Worm (Caenorhabditis elegans) whole organism, L2 larva: ENCODE data around the gene F49C5.12.
"Not testable (repeated sequence)": the region's sequence is repeated elsewhere in the genome, so short reads cannot be mapped to it uniquely, and the experiment has no call there.

Source experiments
- F13H6.1 ChIP-seq: sonication (generic microtip); optimal IDR thresholded peaks from 2 replicates; lab custom pipeline; 2016; ENCODE audit warnings: missing genetic modification characterization, missing compliant biosample characterization
- ama-1 ChIP-seq: fragments of 150-350 bp; optimal IDR thresholded peaks from 2 replicates; lab custom pipeline; 2018; ENCODE audit warnings: inconsistent platforms
- blmp-1 ChIP-seq: sonication (generic microtip); optimal IDR thresholded peaks from 2 replicates; lab custom pipeline; 2017; ENCODE audit warnings: missing genetic modification characterization, mild to moderate bottlenecking, missing compliant biosample characterization, antibody characterized with exemption, moderate library complexity; ENCODE audit not compliant: insufficient read depth
- ceh-82 ChIP-seq: fragments of 150-350 bp; optimal IDR thresholded peaks from 2 replicates; lab custom pipeline; 2014; ENCODE audit warnings: missing biosample characterization, missing genetic modification characterization
- elt-1 ChIP-seq: fragments of 150-350 bp; optimal IDR thresholded peaks from 2 replicates; lab custom pipeline; 2014; ENCODE audit warnings: missing biosample characterization, missing genetic modification characterization
- nhr-25 ChIP-seq: fragments of 150-350 bp; sonication (generic microtip); optimal IDR thresholded peaks from 3 replicates; lab custom pipeline; 2014; ENCODE audit warnings: missing biosample characterization, missing genetic modification characterization
- skn-1 ChIP-seq: sonication (generic microtip); optimal IDR thresholded peaks from 2 replicates; lab custom pipeline; 2017; ENCODE audit warnings: missing biosample characterization, missing genetic modification characterization
- ztf-1 ChIP-seq: fragments of 200-800 bp; sonication (Bioruptor generic); conservative IDR thresholded peaks from 2 replicates; pipeline ENCODE4 v1.3.6; 2022; ENCODE audit warnings: missing genetic modification characterization, missing compliant biosample characterization

DNA sequence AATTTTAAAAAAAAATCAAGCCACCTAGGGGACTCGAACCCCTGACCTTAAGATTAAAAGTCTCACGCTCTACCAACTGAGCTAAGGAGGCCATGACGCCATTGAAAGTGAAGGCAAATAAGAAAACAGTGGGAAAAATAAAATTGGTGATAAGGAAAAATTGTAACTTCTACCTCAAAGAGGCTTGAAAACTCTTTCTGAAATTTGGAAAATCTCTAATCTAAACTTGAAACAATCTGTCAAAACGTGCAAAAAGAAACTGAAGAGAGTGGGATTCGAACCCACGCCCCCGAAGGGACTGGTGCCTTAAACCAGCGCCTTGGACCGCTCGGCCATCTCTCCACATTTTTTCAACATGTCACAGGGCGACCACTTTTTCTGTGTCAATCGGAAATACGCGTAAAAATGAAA is 18.4 kb downstream of the F49C5.12 start:
- TF ChIP-seq skn-1; ztf-1 (GFP tag; lab: Robert Waterston, UW); ama-1 (lab: Kevin White, UChicago); elt-1 (tag; lab: Kevin White, UChicago); nhr-25 (tag; lab: Kevin White, UChicago); blmp-1 (tag; lab: Kevin White, UChicago); F13H6.1; ceh-82 (tag; lab: Kevin White, UChicago): not testable (repeated sequence)
